Worm (Caenorhabditis elegans) whole organism, young adult: ENCODE results near the gene F56C3.10.

Experiments
- B0261.1 ChIP-seq: sonication (generic microtip); optimal IDR thresholded peaks from 2 replicates; lab custom pipeline; 2016; ENCODE audit warnings: mild to moderate bottlenecking, missing genetic modification characterization, moderate library complexity, missing compliant biosample characterization
- B0336.3 ChIP-seq: fragments of 200-800 bp; sonication (Bioruptor generic); IDR thresholded peaks from 2 replicates; pipeline ENCODE4 v1.3.6; 2022; ENCODE audit warnings: missing genetic modification characterization, missing compliant biosample characterization
- ama-1 ChIP-seq, 3 experiments: fragments of 150-350 bp in 1 of 3; sonication (generic microtip) in 2 of 3; optimal IDR thresholded peaks; 2 replicates each; lab custom pipeline; 2014 to 2018; ENCODE audit warnings: missing biosample characterization in 2 of 3, missing genetic modification characterization in 2 of 3, missing genetic modification reagents in 2 of 3
- cebp-1 ChIP-seq, 2 experiments: fragments of 200-800 bp in 1 of 2; sonication (Bioruptor generic) in 1 of 2; sonication (generic microtip) in 1 of 2; IDR thresholded peaks in 1 of 2; optimal IDR thresholded peaks in 1 of 2; 2 replicates each; pipeline versions ENCODE4 v1.3.6 to Lab custom; 2017 to 2022; ENCODE audit warnings: missing compliant biosample characterization in 2 of 2, missing genetic modification characterization in 2 of 2, mild to moderate bottlenecking in 1 of 2, missing genetic modification reagents in 1 of 2, moderate library complexity in 1 of 2
- ekl-4 ChIP-seq: fragments of 200-800 bp; sonication (Bioruptor generic); IDR thresholded peaks from 2 replicates; pipeline ENCODE4 v1.3.6; 2022; ENCODE audit warnings: missing genetic modification reagents, missing genetic modification characterization, missing compliant biosample characterization
- lsy-27 ChIP-seq: sonication (generic microtip); optimal IDR thresholded peaks from 2 replicates; lab custom pipeline; 2017; ENCODE audit warnings: missing genetic modification characterization, mild to moderate bottlenecking, missing compliant biosample characterization, antibody characterized with exemption, missing genotype, borderline replicate concordance; ENCODE audit not compliant: insufficient read depth

ce11 chrX:1381565-1381964 lies at the start of gene F56C3.10:
- TF ChIP-seq B0336.3 (GFP tag; lab: Robert Waterston, UW) (no peak), ekl-4 (GFP tag; lab: Robert Waterston, UW) (no peak), cebp-1 (GFP tag; IDR thresholded peaks at IDR 0.05; lab: Robert Waterston, UW) (no peak), cebp-1 (tag; optimal IDR thresholded peaks at IDR 0.05; lab: Kevin White, UChicago) (no peak), B0261.1 (tag; lab: Kevin White, UChicago) (no peak), ama-1 (optimal IDR thresholded peaks at IDR 0.05; lab: Kevin White, UChicago) (no peak), ama-1 (GFP tag; optimal IDR thresholded peaks at IDR 0.05; lab: Kevin White, UChicago) (no peak), lsy-27 (no peak)
